Worm (Caenorhabditis elegans): ENCODE results near the gene srh-59.

ce11 chrII:3556584-3556983 lies 25.3 kb upstream of the srh-59 start:
- TF ChIP-seq T22C8.4 (GFP tag; IDR thresholded peaks at IDR 0.05) (no peak), flt-1 (GFP tag; IDR thresholded peaks at IDR 0.05) (no peak), ref-1 (GFP tag; conservative IDR thresholded peaks at IDR 0.05) (no peak), cog-1 (tag; optimal IDR thresholded peaks at IDR 0.05) (no peak), ztf-29 (GFP tag; IDR thresholded peaks at IDR 0.05) (no peak), med-1 (GFP tag; optimal IDR thresholded peaks at IDR 0.05; ENCODE audit: insufficient read depth) (no peak), tab-1 (GFP tag; IDR thresholded peaks at IDR 0.05) (no peak)

Data from whole organism, midembryonic.